Worm (Caenorhabditis elegans) whole organism, young adult: Measurements from ENCODE around the gene T10G3.3.

Source experiments
- bed-2 ChIP-seq: fragments of 200-800 bp; sonication (Bioruptor generic); IDR thresholded peaks from 2 replicates; pipeline ENCODE4 v1.3.6; 2022; ENCODE audit warnings: missing genetic modification reagents, missing genetic modification characterization, missing compliant biosample characterization
- ceh-58 ChIP-seq: fragments of 200-800 bp; sonication (Bioruptor generic); IDR thresholded peaks from 2 replicates; pipeline ENCODE4 v1.3.6; 2022; ENCODE audit warnings: missing genetic modification characterization, missing compliant biosample characterization
- dpl-1 ChIP-seq: fragments of 150-350 bp; optimal IDR thresholded peaks from 2 replicates; lab custom pipeline; 2014; ENCODE audit warnings: missing biosample characterization, missing genetic modification reagents, missing genetic modification characterization
- ekl-4 ChIP-seq: fragments of 200-800 bp; sonication (Bioruptor generic); IDR thresholded peaks from 2 replicates; pipeline ENCODE4 v1.3.6; 2022; ENCODE audit warnings: missing genetic modification reagents, missing genetic modification characterization, missing compliant biosample characterization
- hmg-20 ChIP-seq: fragments of 200-800 bp; sonication (Bioruptor generic); IDR thresholded peaks from 2 replicates; pipeline ENCODE4 v1.3.6; 2022; ENCODE audit warnings: missing genetic modification reagents, missing genetic modification characterization, missing compliant biosample characterization
- zim-3 ChIP-seq: sonication (generic microtip); optimal IDR thresholded peaks from 2 replicates; lab custom pipeline; 2017; ENCODE audit warnings: mild to moderate bottlenecking, missing genetic modification characterization, moderate library complexity, missing compliant biosample characterization

DNA sequence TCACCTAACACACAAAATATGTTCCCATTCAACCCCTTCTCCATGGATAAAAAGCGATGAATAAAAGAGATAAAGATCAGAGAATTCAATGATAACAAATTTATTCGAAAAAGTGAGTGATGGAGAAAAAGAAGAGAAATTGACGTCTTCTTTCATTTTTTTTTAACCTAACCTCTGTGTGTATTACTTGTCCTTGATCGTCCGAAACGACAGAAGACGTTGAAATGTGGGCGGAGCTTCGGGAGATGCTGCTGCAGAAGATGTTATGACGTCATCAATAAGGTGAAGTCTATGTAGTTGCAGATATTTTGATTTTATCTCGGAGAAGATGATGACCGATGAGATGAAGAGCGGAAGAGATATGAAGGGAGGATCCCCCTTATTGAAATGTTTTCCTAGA lies at the start of gene T10G3.3:
- TF ChIP-seq dpl-1 (GFP tag; lab: Kevin White, UChicago) (no peak), zim-3 (tag; lab: Kevin White, UChicago) (no peak), ekl-4 (GFP tag; lab: Robert Waterston, UW) (no peak), bed-2 (GFP tag; lab: Robert Waterston, UW) (no peak), hmg-20 (no peak), ceh-58 (GFP tag; lab: Robert Waterston, UW) (no peak)
